Fruit fly (Drosophila melanogaster): ENCODE measurements around the gene Cse1.
A peak's percentile ranks its signal among the peaks of the same experiment; 100 is the strongest.

Gene Cse1

DNA sequence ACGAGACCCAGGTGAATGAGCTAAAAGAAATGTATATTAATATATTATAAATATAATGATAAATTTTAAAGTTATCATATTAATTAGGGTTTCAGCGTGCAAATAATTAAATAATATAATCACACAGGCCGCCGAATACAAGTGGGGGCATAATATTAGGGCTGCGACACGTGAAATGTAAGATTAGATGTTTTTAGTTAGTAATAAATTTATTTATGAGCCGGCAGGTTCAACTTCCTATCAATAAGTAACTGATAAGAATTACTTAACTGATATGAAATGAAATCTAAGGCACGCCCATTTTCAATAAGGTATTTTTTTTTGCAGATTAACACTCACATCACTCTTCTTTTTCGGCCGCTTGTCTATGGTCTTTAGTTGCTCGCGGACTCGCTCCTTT lies 35.1 kb downstream of the Cse1 start:
- no peak for TF ChIP-seq Camta (GFP tag; optimal IDR thresholded peaks at IDR 0.05)
- no peak for TF ChIP-seq Dll (GFP tag; IDR thresholded peaks at IDR 0.05; ENCODE audit: partially characterized antibody)
- peak; percentile 68 for TF ChIP-seq mirr (GFP tag; optimal IDR thresholded peaks at IDR 0.05)
- no peak for TF ChIP-seq vvl (GFP tag; IDR thresholded peaks at IDR 0.05)
- TF ChIP-seq amos (GFP tag; IDR thresholded peaks at IDR 0.05; ENCODE audit: partially characterized antibody): no peak
- TF ChIP-seq Sry-β (GFP tag; optimal IDR thresholded peaks at IDR 0.05): no peak
- TF ChIP-seq CG33213 (GFP tag; optimal IDR thresholded peaks at IDR 0.05): no peak
- TF ChIP-seq exex (tag; optimal IDR thresholded peaks at IDR 0.05): peak; percentile 78
- no peak for TF ChIP-seq Ptx1 (GFP tag; IDR thresholded peaks at IDR 0.05)
- TF ChIP-seq ara (GFP tag; IDR thresholded peaks at IDR 0.05): no peak
- no peak for TF ChIP-seq NFAT (GFP tag; IDR thresholded peaks at IDR 0.05)
- TF ChIP-seq CrebB (tag; optimal IDR thresholded peaks at IDR 0.05): no peak
- peak; percentile 80 for TF ChIP-seq sug (tag; optimal IDR thresholded peaks at IDR 0.05)
- no peak for TF ChIP-seq cas (GFP tag; IDR thresholded peaks at IDR 0.05)
- no peak for TF ChIP-seq CG1529 (GFP tag; optimal IDR thresholded peaks at IDR 0.05)
- no peak for TF ChIP-seq run (tag; optimal IDR thresholded peaks at IDR 0.05)
- TF ChIP-seq CG7745 (tag; optimal IDR thresholded peaks at IDR 0.05): peak; percentile 26
- peak; percentile 9 for TF ChIP-seq sd (tag; optimal IDR thresholded peaks at IDR 0.05)
- peak; percentile 87 for TF ChIP-seq cwo (GFP tag; optimal IDR thresholded peaks at IDR 0.05)
- TF ChIP-seq Dp (GFP tag; optimal IDR thresholded peaks at IDR 0.05): no peak

DNA sequence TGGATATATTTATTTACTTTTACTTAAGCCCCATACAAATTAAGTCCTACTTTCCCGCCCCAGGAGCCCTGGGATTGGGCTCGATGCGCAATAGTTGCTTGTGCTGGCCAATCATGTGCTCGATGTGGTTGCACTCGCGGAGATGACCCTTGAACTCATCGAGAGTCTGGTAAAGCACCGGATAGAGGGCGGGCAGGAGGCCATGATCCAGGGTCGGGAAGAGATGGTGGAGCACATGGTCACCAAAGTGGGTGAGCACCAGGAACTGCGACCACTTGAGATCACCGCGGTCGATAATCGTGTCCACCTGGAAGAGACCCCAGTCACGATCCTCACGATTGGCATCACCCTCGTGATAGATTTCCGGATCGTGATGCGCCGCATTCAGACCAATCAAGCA lies 36.1 kb downstream of the Cse1 start:
- TF ChIP-seq CG1602 (GFP tag; optimal IDR thresholded peaks at IDR 0.05) (no peak), sc (optimal IDR thresholded peaks at IDR 0.05) (no peak), sc (GFP tag; optimal IDR thresholded peaks at IDR 0.05) (no peak), amos (GFP tag; IDR thresholded peaks at IDR 0.05; ENCODE audit: partially characterized antibody) (no peak), Bgb (GFP tag; IDR thresholded peaks at IDR 0.05; ENCODE audit: partially characterized antibody) (no peak), CG14014 (GFP tag; IDR thresholded peaks at IDR 0.05) (0 out of 2 replicates have a peak, but pooled peaks have one; percentile 7), Rfx (GFP tag; IDR thresholded peaks at IDR 0.05) (0 out of 2 replicates have a peak, but pooled peaks have one; percentile 7), CG1529 (GFP tag; optimal IDR thresholded peaks at IDR 0.05) (no peak), sd (tag; optimal IDR thresholded peaks at IDR 0.05) (no peak), Atf3 (GFP tag; optimal IDR thresholded peaks at IDR 0.05) (no peak), croc (GFP tag; conservative IDR thresholded peaks at IDR 0.05) (no peak), CG6654 (GFP tag; optimal IDR thresholded peaks at IDR 0.05) (no peak), CG8478 (optimal IDR thresholded peaks at IDR 0.05) (no peak), CG11695 (GFP tag; IDR thresholded peaks at IDR 0.05) (no peak), bcd (GFP tag; optimal IDR thresholded peaks at IDR 0.05) (no peak), klu (GFP tag; IDR thresholded peaks at IDR 0.05) (no peak), CG12769 (tag; optimal IDR thresholded peaks at IDR 0.05) (peak; percentile 82), cwo (GFP tag; optimal IDR thresholded peaks at IDR 0.05) (no peak), dpn (GFP tag; optimal IDR thresholded peaks at IDR 0.05) (no peak), Optix (GFP tag; IDR thresholded peaks at IDR 0.05) (no peak), abd-A (tag; optimal IDR thresholded peaks at IDR 0.05) (no peak), CG10959 (GFP tag; IDR thresholded peaks at IDR 0.05) (0 out of 2 replicates have a peak, but pooled peaks have one; percentile 18), Sin3A (optimal IDR thresholded peaks at IDR 0.05) (no peak), CG12942 (GFP tag; optimal IDR thresholded peaks at IDR 0.05) (no peak), CG14710 (tag; optimal IDR thresholded peaks at IDR 0.05) (no peak), CG10654 (GFP tag; optimal IDR thresholded peaks at IDR 0.05) (no peak), yki (optimal IDR thresholded peaks at IDR 0.05) (no peak), rib (GFP tag; IDR thresholded peaks at IDR 0.05) (no peak), Spps (tag; optimal IDR thresholded peaks at IDR 0.05) (no peak), CG12391 (tag; optimal IDR thresholded peaks at IDR 0.05) (no peak), CG17829 (tag; optimal IDR thresholded peaks at IDR 0.05) (no peak), Rx (GFP tag; IDR thresholded peaks at IDR 0.05) (no peak), Hr78 (GFP tag; optimal IDR thresholded peaks at IDR 0.05) (peak in 1 of 2 experiments; percentile 67), CG18262 (tag; optimal IDR thresholded peaks at IDR 0.05) (no peak), CHES-1-like (GFP tag; optimal IDR thresholded peaks at IDR 0.05) (no peak), CG12744 (GFP tag; optimal IDR thresholded peaks at IDR 0.05) (no peak)
